Fruit fly (Drosophila melanogaster) whole organism, embryonic: ENCODE measurements around the gene Wbp2.

Source experiments
- Adf1 ChIP-seq: fragments of 200-800 bp; sonication (Bioruptor generic); IDR thresholded peaks from 2 replicates; pipeline ENCODE4 v1.3.6; 2022; ENCODE audit warnings: missing biosample characterization, missing genetic modification characterization
- B-H1 ChIP-seq: fragments of 200-800 bp; sonication (Bioruptor generic); IDR thresholded peaks from 3 replicates; pipeline ENCODE4 v1.3.6; 2022; ENCODE audit warnings: missing biosample characterization, missing genetic modification characterization
- B-H2 ChIP-seq: fragments of 200-800 bp; sonication (Bioruptor generic); optimal IDR thresholded peaks from 2 replicates; lab custom pipeline; 2018; ENCODE audit warnings: missing biosample characterization, mild to moderate bottlenecking, missing genetic modification characterization
- BEAF-32 ChIP-seq: fragments of 200-800 bp; sonication (Bioruptor generic); optimal IDR thresholded peaks from 3 replicates; lab custom pipeline; 2017; ENCODE audit warnings: missing biosample characterization, missing genetic modification characterization, mild to moderate bottlenecking, moderate library complexity, missing genetic modification reagents
- CG10147 ChIP-seq: fragments of 200-800 bp; sonication (Bioruptor generic); optimal IDR thresholded peaks from 2 replicates; lab custom pipeline; 2019; ENCODE audit warnings: missing biosample characterization, mild to moderate bottlenecking, missing genetic modification characterization, moderate library complexity
- CG10366 ChIP-seq: fragments of 200-800 bp; sonication (Bioruptor generic); IDR thresholded peaks from 2 replicates; pipeline ENCODE4 v1.3.6; 2022; ENCODE audit warnings: missing biosample characterization, missing genetic modification characterization
- CG11695 ChIP-seq: fragments of 200-800 bp; sonication (Bioruptor generic); IDR thresholded peaks from 3 replicates; pipeline ENCODE4 v1.3.6; 2022; ENCODE audit warnings: missing biosample characterization, missing genetic modification characterization
- CG16813 ChIP-seq: fragments of 200-800 bp; sonication (Bioruptor generic); IDR thresholded peaks from 3 replicates; pipeline ENCODE4 v1.3.6; 2022; ENCODE audit warnings: missing biosample characterization, missing genetic modification characterization; ENCODE audit not compliant: partially characterized antibody
- CG17359 ChIP-seq: fragments of 200-800 bp; sonication (Bioruptor generic); optimal IDR thresholded peaks from 3 replicates; lab custom pipeline; 2018; ENCODE audit warnings: missing biosample characterization, mild to moderate bottlenecking, missing genetic modification characterization, moderate library complexity
- CG17361 ChIP-seq: fragments of 200-800 bp; sonication (Bioruptor generic); IDR thresholded peaks from 3 replicates; pipeline ENCODE4 v1.3.6; 2022; ENCODE audit warnings: missing biosample characterization, missing genetic modification characterization
- CG18599 ChIP-seq: fragments of 200-800 bp; sonication (Bioruptor generic); optimal IDR thresholded peaks from 3 replicates; lab custom pipeline; 2017; ENCODE audit warnings: missing biosample characterization, missing genetic modification characterization, mild to moderate bottlenecking, moderate library complexity, missing genetic modification reagents
- CG31224 ChIP-seq: fragments of 200-800 bp; sonication (Bioruptor generic); IDR thresholded peaks from 2 replicates; pipeline ENCODE4 v1.3.6; 2022; ENCODE audit warnings: missing biosample characterization, missing genetic modification characterization
- CG32772 ChIP-seq: fragments of 200-800 bp; sonication (Bioruptor generic); IDR thresholded peaks from 2 replicates; pipeline ENCODE4 v1.3.6; 2022; ENCODE audit warnings: missing biosample characterization, missing genetic modification characterization
- CG3407 ChIP-seq: fragments of 200-800 bp; sonication (Bioruptor generic); optimal IDR thresholded peaks from 2 replicates; lab custom pipeline; 2018; ENCODE audit warnings: missing biosample characterization, mild to moderate bottlenecking, missing genetic modification characterization
- CG3838 ChIP-seq: fragments of 200-800 bp; sonication (Bioruptor generic); optimal IDR thresholded peaks from 3 replicates; lab custom pipeline; 2016; ENCODE audit warnings: missing biosample characterization, missing genetic modification characterization
- CG6654 ChIP-seq: fragments of 200-800 bp; sonication (Bioruptor generic); optimal IDR thresholded peaks from 2 replicates; lab custom pipeline; 2017; ENCODE audit warnings: missing biosample characterization, mild to moderate bottlenecking, missing genetic modification characterization
- CG7556 ChIP-seq: fragments of 200-800 bp; sonication (Bioruptor generic); optimal IDR thresholded peaks from 2 replicates; lab custom pipeline; 2017; ENCODE audit warnings: missing biosample characterization, mild to moderate bottlenecking, missing genetic modification characterization
- CG8388 ChIP-seq: fragments of 200-800 bp; sonication (Bioruptor generic); optimal IDR thresholded peaks from 2 replicates; lab custom pipeline; 2019; ENCODE audit warnings: missing biosample characterization, mild to moderate bottlenecking, missing genetic modification characterization, moderate library complexity
- CG8478 ChIP-seq: fragments of >200 bp; optimal IDR thresholded peaks from 2 replicates; lab custom pipeline; 2018
- CG8944 ChIP-seq: fragments of 200-800 bp; sonication (Bioruptor generic); optimal IDR thresholded peaks from 3 replicates; lab custom pipeline; 2016; ENCODE audit warnings: missing biosample characterization, missing genetic modification characterization
- CG9817 ChIP-seq: fragments of 200-800 bp; sonication (Bioruptor generic); optimal IDR thresholded peaks from 2 replicates; lab custom pipeline; 2018; ENCODE audit warnings: missing biosample characterization, mild to moderate bottlenecking, missing genetic modification characterization, moderate library complexity
- CG9932 ChIP-seq: fragments of 200-800 bp; sonication (Bioruptor generic); IDR thresholded peaks from 2 replicates; pipeline ENCODE4 v1.3.6; 2022; ENCODE audit warnings: missing biosample characterization, missing genetic modification characterization
- Gsc ChIP-seq: fragments of 200-800 bp; sonication (Bioruptor generic); IDR thresholded peaks from 2 replicates; pipeline ENCODE4 v1.3.6; 2022; ENCODE audit warnings: missing biosample characterization, missing genetic modification characterization
- HLH3B ChIP-seq: fragments of 200-800 bp; sonication (Bioruptor generic); IDR thresholded peaks from 2 replicates; pipeline ENCODE4 v1.3.6; 2022; ENCODE audit warnings: missing biosample characterization, missing genetic modification characterization
- HLH54F ChIP-seq: fragments of 200-800 bp; sonication (Bioruptor generic); optimal IDR thresholded peaks from 3 replicates; lab custom pipeline; 2016; ENCODE audit warnings: missing biosample characterization, missing genetic modification characterization
- Hey ChIP-seq: fragments of 200-800 bp; sonication (Bioruptor generic); optimal IDR thresholded peaks from 3 replicates; lab custom pipeline; 2018; ENCODE audit warnings: missing biosample characterization, mild to moderate bottlenecking, missing genetic modification characterization
- Lim3 ChIP-seq: fragments of 200-800 bp; sonication (Bioruptor generic); IDR thresholded peaks from 2 replicates; pipeline ENCODE4 v1.3.6; 2022; ENCODE audit warnings: missing biosample characterization, missing genetic modification characterization
- Ptx1 ChIP-seq: fragments of 200-800 bp; sonication (Bioruptor generic); IDR thresholded peaks from 2 replicates; pipeline ENCODE4 v1.3.6; 2022; ENCODE audit warnings: missing biosample characterization, missing genetic modification characterization
- Rfx ChIP-seq: fragments of 200-800 bp; sonication (Bioruptor generic); IDR thresholded peaks from 2 replicates; pipeline ENCODE4 v1.3.6; 2022; ENCODE audit warnings: missing biosample characterization, missing genetic modification characterization
- Sox102F ChIP-seq: fragments of 200-800 bp; sonication (Bioruptor generic); optimal IDR thresholded peaks from 2 replicates; lab custom pipeline; 2018; ENCODE audit warnings: missing biosample characterization, mild to moderate bottlenecking, missing genetic modification characterization, moderate library complexity
- bab2 ChIP-seq: fragments of 200-800 bp; sonication (Bioruptor generic); optimal IDR thresholded peaks from 2 replicates; lab custom pipeline; 2016; ENCODE audit warnings: missing biosample characterization, missing genetic modification characterization
- gcm ChIP-seq: fragments of 200-800 bp; sonication (Bioruptor generic); optimal IDR thresholded peaks from 2 replicates; lab custom pipeline; 2019; ENCODE audit warnings: missing biosample characterization, mild to moderate bottlenecking, missing genetic modification characterization, moderate library complexity
- gem ChIP-seq: fragments of 200-800 bp; sonication (Bioruptor generic); optimal IDR thresholded peaks from 2 replicates; lab custom pipeline; 2019; ENCODE audit warnings: missing biosample characterization, mild to moderate bottlenecking, missing genetic modification characterization, moderate library complexity
- gt ChIP-seq: fragments of 200-800 bp; sonication (Bioruptor generic); IDR thresholded peaks from 2 replicates; pipeline ENCODE4 v1.3.6; 2022; ENCODE audit warnings: missing biosample characterization, missing genetic modification characterization
- ham ChIP-seq: fragments of 200-800 bp; sonication (Bioruptor generic); IDR thresholded peaks from 2 replicates; pipeline ENCODE4 v1.3.6; 2022; ENCODE audit warnings: missing biosample characterization, missing genetic modification characterization
- hkb ChIP-seq, 2 experiments: fragments of 200-800 bp in 1 of 2; fragments of >200 bp in 1 of 2; sonication (Bioruptor generic) in 1 of 2; IDR thresholded peaks in 1 of 2; optimal IDR thresholded peaks in 1 of 2; 2 replicates each; pipeline versions ENCODE4 v1.3.6 to Lab custom; 2017 to 2022; ENCODE audit warnings: missing biosample characterization in 1 of 2, missing genetic modification characterization in 1 of 2
- ind ChIP-seq: fragments of 200-800 bp; sonication (Bioruptor generic); optimal IDR thresholded peaks from 3 replicates; lab custom pipeline; 2016; ENCODE audit warnings: missing biosample characterization, missing genetic modification characterization
- ken ChIP-seq: fragments of 200-800 bp; sonication (Bioruptor generic); IDR thresholded peaks from 3 replicates; pipeline ENCODE4 v1.3.6; 2022; ENCODE audit warnings: missing biosample characterization, missing genetic modification characterization
- lilli ChIP-seq: fragments of 200-800 bp; sonication (Bioruptor generic); optimal IDR thresholded peaks from 3 replicates; lab custom pipeline; 2016; ENCODE audit warnings: missing biosample characterization, missing genetic modification characterization
- nau ChIP-seq: fragments of 200-800 bp; sonication (Bioruptor generic); optimal IDR thresholded peaks from 3 replicates; lab custom pipeline; 2017; ENCODE audit warnings: missing biosample characterization, mild to moderate bottlenecking, missing genetic modification characterization, missing genetic modification reagents
- pb ChIP-seq: fragments of 200-800 bp; sonication (Bioruptor generic); optimal IDR thresholded peaks from 3 replicates; lab custom pipeline; 2016; ENCODE audit warnings: missing biosample characterization, missing genetic modification characterization
- peb ChIP-seq: fragments of 200-800 bp; sonication (Bioruptor generic); IDR thresholded peaks from 2 replicates; pipeline ENCODE4 v1.3.6; 2022; ENCODE audit warnings: missing biosample characterization, missing genetic modification characterization
- pfk ChIP-seq: fragments of 200-800 bp; sonication (Bioruptor generic); optimal IDR thresholded peaks from 2 replicates; lab custom pipeline; 2018; ENCODE audit warnings: missing biosample characterization, mild to moderate bottlenecking, missing genetic modification characterization, moderate library complexity
- scrt ChIP-seq: fragments of 200-800 bp; sonication (Bioruptor generic); optimal IDR thresholded peaks from 2 replicates; lab custom pipeline; 2018; ENCODE audit warnings: missing biosample characterization, mild to moderate bottlenecking, missing genetic modification characterization, moderate library complexity
- sd ChIP-seq: fragments of 200-800 bp; sonication (Bioruptor generic); optimal IDR thresholded peaks from 3 replicates; lab custom pipeline; 2018; ENCODE audit warnings: missing biosample characterization, mild to moderate bottlenecking, missing genetic modification characterization, moderate library complexity
- sisA ChIP-seq: fragments of 200-800 bp; sonication (Bioruptor generic); IDR thresholded peaks from 2 replicates; pipeline ENCODE4 v1.3.6; 2022; ENCODE audit warnings: missing biosample characterization, missing genetic modification characterization
- slp2 ChIP-seq: fragments of 200-800 bp; sonication (Bioruptor generic); optimal IDR thresholded peaks from 2 replicates; lab custom pipeline; 2016; ENCODE audit warnings: missing biosample characterization, missing genetic modification characterization
- tgo ChIP-seq: fragments of 200-800 bp; sonication (Bioruptor generic); IDR thresholded peaks from 3 replicates; pipeline ENCODE4 v1.3.6; 2022; ENCODE audit warnings: missing biosample characterization, missing genetic modification characterization
- trem ChIP-seq: fragments of 200-800 bp; optimal IDR thresholded peaks from 3 replicates; lab custom pipeline; 2019; ENCODE audit warnings: missing biosample characterization, mild to moderate bottlenecking, missing genetic modification characterization, moderate library complexity
- trh ChIP-seq: fragments of 200-800 bp; sonication (Bioruptor generic); optimal IDR thresholded peaks from 2 replicates; lab custom pipeline; 2016; ENCODE audit warnings: missing biosample characterization, missing genetic modification characterization
- twi ChIP-seq: fragments of 200-800 bp; optimal IDR thresholded peaks from 2 replicates; lab custom pipeline; 2019; ENCODE audit warnings: missing biosample characterization, mild to moderate bottlenecking, missing genetic modification characterization, moderate library complexity
- tx ChIP-seq: fragments of 200-800 bp; sonication (Bioruptor generic); optimal IDR thresholded peaks from 2 replicates; lab custom pipeline; 2016; ENCODE audit warnings: missing biosample characterization, missing genetic modification characterization

Gene Wbp2

DNA sequence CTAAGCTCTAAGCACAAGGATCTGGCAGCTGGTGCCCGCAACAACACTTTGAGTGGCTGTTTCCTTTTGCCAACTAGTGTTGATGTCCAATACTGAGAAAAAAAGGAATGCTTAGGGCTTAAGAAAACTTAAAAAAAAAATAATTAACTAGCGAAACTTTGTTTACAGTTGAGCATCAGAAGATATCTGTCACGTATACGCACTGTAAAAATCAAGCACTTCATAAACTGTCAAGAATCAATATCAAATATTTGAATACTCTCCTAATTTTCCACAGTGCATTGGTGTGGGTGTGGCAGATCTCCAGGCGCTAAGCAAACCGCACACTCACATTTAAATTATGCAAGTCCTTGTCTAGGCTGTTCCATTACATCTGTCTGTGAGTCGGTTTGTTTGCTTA is 24.2 kb downstream of the Wbp2 start (continued):
- no peak for TF ChIP-seq trem (tag; lab: Kevin White, UChicago)
- TF ChIP-seq CG16813 (GFP tag; lab: Robert Waterston, UW), result no peak
- TF ChIP-seq sd, result no peak
- no peak for TF ChIP-seq CG3407 (GFP tag; lab: Kevin White, UChicago)
- TF ChIP-seq twi (tag; lab: Kevin White, UChicago), result no peak
- no peak for TF ChIP-seq pb
- TF ChIP-seq CG32772 (GFP tag; lab: Robert Waterston, UW), result no peak
- no peak; the same call in 1 of the 2 replicates for TF ChIP-seq CG10366 (GFP tag; lab: Robert Waterston, UW)
- no peak for TF ChIP-seq ken (GFP tag; lab: Robert Waterston, UW)
- TF ChIP-seq CG18599 (GFP tag; lab: Kevin White, UChicago), result peak; percentile 76
- peak; percentile 11 for TF ChIP-seq Sox102F (GFP tag; lab: Kevin White, UChicago)
- no peak for TF ChIP-seq Lim3 (GFP tag; lab: Robert Waterston, UW)
- TF ChIP-seq CG8944 (GFP tag; lab: Kevin White, UChicago), result no peak
- no peak for TF ChIP-seq Hey (tag; lab: Kevin White, UChicago)
- no peak for TF ChIP-seq tx (GFP tag; lab: Kevin White, UChicago)
- TF ChIP-seq CG7556 (GFP tag; lab: Kevin White, UChicago), result peak; percentile 18
- no peak for TF ChIP-seq ham
- TF ChIP-seq Rfx, result no peak; the same call in none of the 2 replicates
- peak; percentile 35; the same call in 1 of the 2 replicates for TF ChIP-seq HLH3B (GFP tag; lab: Robert Waterston, UW)
- TF ChIP-seq CG9817 (tag; lab: Kevin White, UChicago), result no peak
- no peak for TF ChIP-seq CG6654 (GFP tag; lab: Kevin White, UChicago)
- no peak for TF ChIP-seq CG3838 (GFP tag; lab: Kevin White, UChicago)
- TF ChIP-seq tgo (GFP tag; lab: Robert Waterston, UW), result peak; percentile 48; the same call in 2 of the 3 replicates
- TF ChIP-seq CG11695, result no peak
- TF ChIP-seq peb, result no peak
- no peak for TF ChIP-seq hkb (optimal IDR thresholded peaks at IDR 0.05; lab: Kevin White, UChicago)
- TF ChIP-seq hkb (GFP tag; IDR thresholded peaks at IDR 0.05; lab: Robert Waterston, UW), result no peak
- TF ChIP-seq CG17361 (GFP tag; lab: Robert Waterston, UW), result no peak
- no peak for TF ChIP-seq gt (GFP tag; lab: Robert Waterston, UW)
- TF ChIP-seq B-H1 (GFP tag; lab: Robert Waterston, UW), result no peak
- no peak for TF ChIP-seq CG17359 (tag; lab: Kevin White, UChicago)
- peak; percentile 31 for TF ChIP-seq scrt (GFP tag; lab: Kevin White, UChicago)
- TF ChIP-seq BEAF-32, result no peak
- TF ChIP-seq trh (GFP tag; lab: Kevin White, UChicago), result no peak
- no peak for TF ChIP-seq CG8478 (lab: Kevin White, UChicago)
- TF ChIP-seq Gsc (GFP tag; lab: Robert Waterston, UW), result no peak
- no peak for TF ChIP-seq HLH54F (GFP tag; lab: Kevin White, UChicago)
- no peak for TF ChIP-seq B-H2 (GFP tag; lab: Kevin White, UChicago)
- TF ChIP-seq CG8388 (GFP tag; lab: Kevin White, UChicago), result no peak
- TF ChIP-seq nau (GFP tag; lab: Kevin White, UChicago), result no peak
- TF ChIP-seq Adf1, result no peak
- no peak for TF ChIP-seq pfk (GFP tag; lab: Kevin White, UChicago)
- no peak for TF ChIP-seq ind (GFP tag; lab: Kevin White, UChicago)
- TF ChIP-seq slp2, result no peak
- no peak for TF ChIP-seq CG31224 (GFP tag; lab: Robert Waterston, UW)
- TF ChIP-seq gcm (GFP tag; lab: Kevin White, UChicago), result no peak
- TF ChIP-seq CG9932, result peak; percentile 20; the same call in 1 of the 2 replicates
- TF ChIP-seq Ptx1 (GFP tag; lab: Robert Waterston, UW), result peak; percentile 38; the same call in 1 of the 2 replicates
- TF ChIP-seq gem (tag; lab: Kevin White, UChicago), result peak; percentile 26
- peak; percentile 33 for TF ChIP-seq CG10147 (GFP tag; lab: Kevin White, UChicago)
- TF ChIP-seq bab2 (GFP tag; lab: Kevin White, UChicago), result no peak
- 0 out of 2 replicates have a peak, but pooled peaks have one; percentile 14 for TF ChIP-seq sisA (GFP tag; lab: Robert Waterston, UW)
- peak; percentile 20 for TF ChIP-seq lilli (GFP tag; lab: Kevin White, UChicago)
